Fruit fly (Drosophila melanogaster) whole organism, embryonic: ENCODE results near the gene CG42748.

Experiments
- B-H2 ChIP-seq: fragments of 200-800 bp; sonication (Bioruptor generic); optimal IDR thresholded peaks from 2 replicates; lab custom pipeline; 2018; ENCODE audit warnings: missing biosample characterization, mild to moderate bottlenecking, missing genetic modification characterization
- CG12236 ChIP-seq: fragments of 200-800 bp; sonication (Bioruptor generic); optimal IDR thresholded peaks from 2 replicates; lab custom pipeline; 2016; ENCODE audit warnings: missing biosample characterization, missing genetic modification characterization
- CG12659 ChIP-seq: fragments of 200-800 bp; sonication (Bioruptor generic); optimal IDR thresholded peaks from 3 replicates; lab custom pipeline; 2017; ENCODE audit warnings: mild to moderate bottlenecking, missing biosample characterization, missing genetic modification reagents, missing genetic modification characterization
- CG14441 ChIP-seq: fragments of 200-800 bp; sonication (Bioruptor generic); IDR thresholded peaks from 2 replicates; pipeline ENCODE4 v1.3.6; 2022; ENCODE audit warnings: missing biosample characterization, missing genetic modification characterization
- CG14860 ChIP-seq: fragments of 200-800 bp; sonication (Bioruptor generic); IDR thresholded peaks from 3 replicates; pipeline ENCODE4 v1.3.6; 2022; ENCODE audit warnings: missing biosample characterization, missing genetic modification characterization; ENCODE audit not compliant: partially characterized antibody
- CG15269 ChIP-seq: fragments of 200-800 bp; sonication (Bioruptor generic); optimal IDR thresholded peaks from 2 replicates; lab custom pipeline; 2018; ENCODE audit warnings: missing biosample characterization, mild to moderate bottlenecking, missing genetic modification characterization, moderate library complexity
- CG15479 ChIP-seq: fragments of 200-800 bp; sonication (Bioruptor generic); optimal IDR thresholded peaks from 3 replicates; lab custom pipeline; 2019; ENCODE audit warnings: missing biosample characterization, mild to moderate bottlenecking, missing genetic modification characterization, moderate library complexity
- CG1603 ChIP-seq: fragments of 200-800 bp; sonication (Bioruptor generic); optimal IDR thresholded peaks from 2 replicates; lab custom pipeline; 2019; ENCODE audit warnings: missing biosample characterization, mild to moderate bottlenecking, missing genetic modification characterization, moderate library complexity
- CG17328 ChIP-seq: fragments of 200-800 bp; sonication (Bioruptor generic); IDR thresholded peaks from 2 replicates; pipeline ENCODE4 v1.3.6; 2022; ENCODE audit warnings: missing biosample characterization, missing genetic modification characterization
- CG30403 ChIP-seq: fragments of 200-800 bp; sonication (Bioruptor generic); optimal IDR thresholded peaks from 3 replicates; lab custom pipeline; 2016; ENCODE audit warnings: missing biosample characterization, missing genetic modification characterization
- CG32767 ChIP-seq: fragments of 200-800 bp; sonication (Bioruptor generic); IDR thresholded peaks from 2 replicates; pipeline ENCODE4 v1.3.6; 2022; ENCODE audit warnings: missing biosample characterization, missing genetic modification characterization
- CG34224 ChIP-seq: fragments of 200-800 bp; sonication (Bioruptor generic); IDR thresholded peaks from 3 replicates; pipeline ENCODE4 v1.3.6; 2022; ENCODE audit warnings: missing biosample characterization, missing genetic modification characterization; ENCODE audit not compliant: partially characterized antibody
- CG34376 ChIP-seq: fragments of 200-800 bp; sonication (Bioruptor generic); optimal IDR thresholded peaks from 2 replicates; lab custom pipeline; 2018; ENCODE audit warnings: missing biosample characterization, mild to moderate bottlenecking, missing genetic modification characterization
- CG3847 ChIP-seq: fragments of 200-800 bp; sonication (Bioruptor generic); IDR thresholded peaks from 2 replicates; pipeline ENCODE4 v1.3.6; 2022; ENCODE audit warnings: missing biosample characterization, missing genetic modification characterization
- CG4707 ChIP-seq: fragments of 200-800 bp; sonication (Bioruptor generic); optimal IDR thresholded peaks from 2 replicates; lab custom pipeline; 2018; ENCODE audit warnings: missing biosample characterization, mild to moderate bottlenecking, missing genetic modification characterization, moderate library complexity
- CG7786 ChIP-seq: fragments of 200-800 bp; sonication (Bioruptor generic); optimal IDR thresholded peaks from 2 replicates; lab custom pipeline; 2016; ENCODE audit warnings: missing biosample characterization, missing genetic modification characterization
- CG9609 ChIP-seq: fragments of 200-800 bp; sonication (Bioruptor generic); optimal IDR thresholded peaks from 3 replicates; lab custom pipeline; 2016; ENCODE audit warnings: missing biosample characterization, missing genetic modification characterization
- CrebB ChIP-seq: fragments of 200-800 bp; sonication (Bioruptor generic); optimal IDR thresholded peaks from 3 replicates; lab custom pipeline; 2018; ENCODE audit warnings: missing biosample characterization, mild to moderate bottlenecking, missing genetic modification characterization
- Dll ChIP-seq: fragments of 200-800 bp; sonication (Bioruptor generic); IDR thresholded peaks from 4 replicates; pipeline ENCODE4 v1.3.6; 2022; ENCODE audit warnings: missing biosample characterization, missing genetic modification characterization; ENCODE audit not compliant: partially characterized antibody
- ERR ChIP-seq: fragments of 200-800 bp; sonication (Bioruptor generic); optimal IDR thresholded peaks from 2 replicates; lab custom pipeline; 2016; ENCODE audit warnings: missing biosample characterization, missing genetic modification characterization
- Ets65A ChIP-seq: fragments of 200-800 bp; sonication (Bioruptor generic); peaks from one replicate; lab custom pipeline; 2016; ENCODE audit warnings: missing biosample characterization, missing genetic modification characterization
- Hmx ChIP-seq: fragments of 200-800 bp; sonication (Bioruptor generic); optimal IDR thresholded peaks from 2 replicates; lab custom pipeline; 2016; ENCODE audit warnings: missing biosample characterization, missing genetic modification characterization
- Hr51 ChIP-seq, 2 experiments: fragments of 200-800 bp; sonication (Bioruptor generic); optimal IDR thresholded peaks; 2 replicates in 1 of 2; 3 replicates in 1 of 2; lab custom pipeline; 2016 to 2018; ENCODE audit warnings: missing biosample characterization in 2 of 2, missing genetic modification characterization in 2 of 2, mild to moderate bottlenecking in 1 of 2, moderate library complexity in 1 of 2
- MESR4 ChIP-seq: fragments of 200-800 bp; sonication (Bioruptor generic); optimal IDR thresholded peaks from 2 replicates; lab custom pipeline; 2018; ENCODE audit warnings: missing biosample characterization, mild to moderate bottlenecking, missing genetic modification characterization, moderate library complexity
- Med ChIP-seq: fragments of 200-800 bp; sonication (Bioruptor generic); peaks from one replicate; lab custom pipeline; 2016; ENCODE audit warnings: missing biosample characterization, missing genetic modification characterization, mild to moderate bottlenecking, inconsistent platforms, moderate library complexity
- NFAT ChIP-seq: fragments of 200-800 bp; sonication (Bioruptor generic); IDR thresholded peaks from 2 replicates; pipeline ENCODE4 v1.3.6; 2022; ENCODE audit warnings: missing biosample characterization, missing genetic modification characterization
- Pdp1 ChIP-seq, 2 experiments: fragments of 200-800 bp; sonication (Bioruptor generic); optimal IDR thresholded peaks; 3 replicates each; lab custom pipeline; 2016; ENCODE audit warnings: missing biosample characterization in 2 of 2, missing genetic modification characterization in 2 of 2, mild to moderate bottlenecking in 1 of 2, moderate library complexity in 1 of 2
- Side ChIP-seq: fragments of 200-800 bp; sonication (Bioruptor generic); optimal IDR thresholded peaks from 2 replicates; lab custom pipeline; 2016; ENCODE audit warnings: missing biosample characterization, missing genetic modification characterization
- Sin3A ChIP-seq: fragments of >200 bp; optimal IDR thresholded peaks from 2 replicates; lab custom pipeline; 2018
- Sox100B ChIP-seq: fragments of 200-800 bp; sonication (Bioruptor generic); optimal IDR thresholded peaks from 3 replicates; lab custom pipeline; 2018; ENCODE audit warnings: missing biosample characterization, mild to moderate bottlenecking, missing genetic modification characterization
- Vsx1 ChIP-seq: fragments of 200-800 bp; sonication (Bioruptor generic); optimal IDR thresholded peaks from 2 replicates; lab custom pipeline; 2017; ENCODE audit warnings: missing biosample characterization, mild to moderate bottlenecking, missing genetic modification characterization, missing genetic modification reagents
- YL-1 ChIP-seq: fragments of 200-800 bp; sonication (Bioruptor generic); optimal IDR thresholded peaks from 3 replicates; lab custom pipeline; 2017; ENCODE audit warnings: missing biosample characterization, mild to moderate bottlenecking, missing genetic modification characterization
- ato ChIP-seq: fragments of 200-800 bp; sonication (Bioruptor generic); IDR thresholded peaks from 2 replicates; pipeline ENCODE4 v1.3.6; 2022; ENCODE audit warnings: missing biosample characterization, missing genetic modification characterization; ENCODE audit not compliant: partially characterized antibody
- bowl ChIP-seq: fragments of 200-800 bp; sonication (Bioruptor generic); IDR thresholded peaks from 2 replicates; pipeline ENCODE4 v1.3.6; 2022; ENCODE audit warnings: missing biosample characterization, missing genetic modification characterization
- chn ChIP-seq: fragments of 200-800 bp; sonication (Bioruptor generic); optimal IDR thresholded peaks from 2 replicates; lab custom pipeline; 2016; ENCODE audit warnings: missing biosample characterization, missing genetic modification characterization
- cwo ChIP-seq: fragments of 200-800 bp; sonication (Bioruptor generic); optimal IDR thresholded peaks from 3 replicates; lab custom pipeline; 2017; ENCODE audit warnings: missing biosample characterization, missing genetic modification characterization, mild to moderate bottlenecking, moderate library complexity, missing genetic modification reagents
- eve ChIP-seq, 2 experiments: fragments of >200 bp; optimal IDR thresholded peaks; 2 replicates each; lab custom pipeline; 2017; ENCODE audit warnings: missing biosample characterization in 2 of 2, missing genetic modification characterization in 2 of 2
- fu2 ChIP-seq: fragments of 200-800 bp; sonication (Bioruptor generic); optimal IDR thresholded peaks from 2 replicates; lab custom pipeline; 2016; ENCODE audit warnings: missing biosample characterization, missing genetic modification characterization
- ken ChIP-seq: fragments of 200-800 bp; sonication (Bioruptor generic); IDR thresholded peaks from 3 replicates; pipeline ENCODE4 v1.3.6; 2022; ENCODE audit warnings: missing biosample characterization, missing genetic modification characterization
- lbe ChIP-seq: fragments of 200-800 bp; sonication (Bioruptor generic); optimal IDR thresholded peaks from 2 replicates; lab custom pipeline; 2016; ENCODE audit warnings: missing biosample characterization, mild to moderate bottlenecking, missing genetic modification characterization
- lilli ChIP-seq: fragments of 200-800 bp; sonication (Bioruptor generic); optimal IDR thresholded peaks from 3 replicates; lab custom pipeline; 2016; ENCODE audit warnings: missing biosample characterization, missing genetic modification characterization
- nerfin-1 ChIP-seq: fragments of 200-800 bp; sonication (Bioruptor generic); optimal IDR thresholded peaks from 3 replicates; lab custom pipeline; 2019; ENCODE audit warnings: missing biosample characterization, mild to moderate bottlenecking, missing genetic modification characterization, moderate library complexity
- nmo ChIP-seq: fragments of 200-800 bp; sonication (Bioruptor generic); optimal IDR thresholded peaks from 2 replicates; lab custom pipeline; 2018; ENCODE audit warnings: missing biosample characterization, mild to moderate bottlenecking, missing genetic modification characterization, moderate library complexity
- nom ChIP-seq: fragments of 200-800 bp; sonication (Bioruptor generic); optimal IDR thresholded peaks from 2 replicates; lab custom pipeline; 2017; ENCODE audit warnings: missing biosample characterization, missing genetic modification characterization, mild to moderate bottlenecking, moderate library complexity, missing genetic modification reagents
- pho ChIP-seq: fragments of 200-800 bp; sonication (Bioruptor generic); optimal IDR thresholded peaks from 2 replicates; lab custom pipeline; 2016; ENCODE audit warnings: missing biosample characterization, missing genetic modification characterization
- phol ChIP-seq: fragments of 200-800 bp; sonication (Bioruptor generic); optimal IDR thresholded peaks from 3 replicates; lab custom pipeline; 2018; ENCODE audit warnings: missing biosample characterization, mild to moderate bottlenecking, missing genetic modification characterization, moderate library complexity
- psq ChIP-seq: fragments of 200-800 bp; sonication (Bioruptor generic); optimal IDR thresholded peaks from 2 replicates; lab custom pipeline; 2017; ENCODE audit warnings: missing biosample characterization, missing genetic modification characterization
- sob ChIP-seq: fragments of 200-800 bp; sonication (Bioruptor generic); IDR thresholded peaks from 2 replicates; pipeline ENCODE4 v1.3.6; 2022; ENCODE audit warnings: missing biosample characterization, missing genetic modification characterization
- twi ChIP-seq: fragments of 200-800 bp; optimal IDR thresholded peaks from 2 replicates; lab custom pipeline; 2019; ENCODE audit warnings: missing biosample characterization, mild to moderate bottlenecking, missing genetic modification characterization, moderate library complexity
- zfh2 ChIP-seq: fragments of 200-800 bp; sonication (Bioruptor generic); optimal IDR thresholded peaks from 2 replicates; lab custom pipeline; 2016; ENCODE audit warnings: missing biosample characterization, missing genetic modification characterization

The CG42748 gene

DNA sequence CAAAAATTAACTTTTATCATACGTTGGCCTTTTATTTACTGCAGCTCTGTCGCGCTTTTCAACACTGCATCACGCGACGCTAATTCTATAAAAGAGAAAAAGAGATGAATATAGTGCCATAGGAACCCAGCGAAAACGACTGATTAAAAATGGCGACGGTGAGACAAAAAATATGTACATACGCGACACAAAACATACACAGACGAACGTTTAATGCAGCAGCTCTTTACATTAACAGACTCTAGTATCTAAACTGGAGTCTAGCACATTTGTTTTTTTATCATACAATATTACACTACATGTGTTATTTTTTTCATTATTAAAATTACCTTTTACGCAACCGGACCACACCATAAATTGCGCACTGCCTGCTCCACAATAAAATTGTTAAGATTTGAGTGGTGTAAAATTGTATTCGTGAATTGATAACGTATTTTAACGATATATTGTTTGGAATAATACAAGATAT, 37.6 kb downstream of the CG42748 start:
- peak; percentile 3 for TF ChIP-seq pho (GFP tag; lab: Kevin White, UChicago)
- TF ChIP-seq cwo (GFP tag; lab: Kevin White, UChicago): no peak
- TF ChIP-seq Dll (GFP tag; lab: Robert Waterston, UW): 0 out of 4 replicates have a peak, but pooled peaks have one; percentile 24
- peak; percentile 45 for TF ChIP-seq lbe (GFP tag; lab: Kevin White, UChicago)
- TF ChIP-seq CG14860: no peak
- peak; percentile 30 for TF ChIP-seq zfh2 (GFP tag; lab: Kevin White, UChicago)
- TF ChIP-seq CG12236: no peak
- peak; percentile 4 for TF ChIP-seq CG30403
- TF ChIP-seq Ets65A: peak; percentile 72
- TF ChIP-seq YL-1 (GFP tag; lab: Kevin White, UChicago): peak; percentile 97
- peak; percentile 39 for TF ChIP-seq fu2 (GFP tag; lab: Kevin White, UChicago)
- TF ChIP-seq Vsx1 (GFP tag; lab: Kevin White, UChicago): no peak
- TF ChIP-seq bowl (GFP tag; lab: Robert Waterston, UW): no peak
- TF ChIP-seq Pdp1 (GFP tag; optimal IDR thresholded peaks at IDR 0.05; lab: Kevin White, UChicago): peak in 1 of 2 experiments; percentile 14
- TF ChIP-seq B-H2 (GFP tag; lab: Kevin White, UChicago): peak; percentile 53
- TF ChIP-seq nmo (GFP tag; lab: Kevin White, UChicago): no peak
- peak; percentile 4 for TF ChIP-seq CG1603 (tag; lab: Kevin White, UChicago)
- TF ChIP-seq CG17328 (GFP tag; lab: Robert Waterston, UW): peak; percentile 16; the same call in 1 of the 2 replicates
- TF ChIP-seq lilli: peak; percentile 31
- TF ChIP-seq CG34224 (GFP tag; lab: Robert Waterston, UW): peak; percentile 31; the same call in 1 of the 3 replicates
- no peak for TF ChIP-seq ERR
- peak; percentile 44 for TF ChIP-seq CG34376
- peak; percentile 83 for TF ChIP-seq Med (GFP tag; lab: Kevin White, UChicago)
- peak; percentile 72 for TF ChIP-seq CG15479
- peak; percentile 43 for TF ChIP-seq chn (GFP tag; lab: Kevin White, UChicago)
- TF ChIP-seq psq: no peak
- peak; percentile 92 for TF ChIP-seq CG32767 (GFP tag; lab: Robert Waterston, UW)
- TF ChIP-seq CG4707: no peak
- peak; percentile 13 for TF ChIP-seq CrebB (tag; lab: Kevin White, UChicago)
- TF ChIP-seq ken (GFP tag; lab: Robert Waterston, UW): no peak; the same call in 2 of the 3 replicates
- peak; percentile 56 for TF ChIP-seq Side
- TF ChIP-seq CG12659: peak; percentile 59
- peak in 1 of 2 experiments; percentile 85 for TF ChIP-seq eve (GFP tag; optimal IDR thresholded peaks at IDR 0.05; lab: Kevin White, UChicago)
- TF ChIP-seq CG9609 (GFP tag; lab: Kevin White, UChicago): peak; percentile 5
- TF ChIP-seq twi: no peak
- TF ChIP-seq phol (tag; lab: Kevin White, UChicago): peak; percentile 99
- peak; percentile 30 for TF ChIP-seq Sox100B (GFP tag; lab: Kevin White, UChicago)
- peak; percentile 50 for TF ChIP-seq sob (GFP tag; lab: Robert Waterston, UW)
- TF ChIP-seq Hmx (GFP tag; lab: Kevin White, UChicago): no peak
- no peak for TF ChIP-seq CG15269 (tag; lab: Kevin White, UChicago)
- peak; percentile 87 for TF ChIP-seq nerfin-1 (tag; lab: Kevin White, UChicago)
- TF ChIP-seq CG14441 (GFP tag; lab: Robert Waterston, UW): peak; percentile 27; the same call in 1 of the 2 replicates
- TF ChIP-seq CG7786 (GFP tag; lab: Kevin White, UChicago): no peak
- TF ChIP-seq ato (GFP tag; lab: Robert Waterston, UW): no peak; the same call in 1 of the 2 replicates
- peak; percentile 90 for TF ChIP-seq MESR4 (GFP tag; lab: Kevin White, UChicago)
- peak; percentile 10 for TF ChIP-seq nom (GFP tag; lab: Kevin White, UChicago)
- peak; percentile 58 for TF ChIP-seq CG3847 (GFP tag; lab: Robert Waterston, UW)
- TF ChIP-seq Hr51 (GFP tag; optimal IDR thresholded peaks at IDR 0.05; lab: Kevin White, UChicago): no peak
- no peak for TF ChIP-seq NFAT
- no peak for TF ChIP-seq Sin3A (lab: Kevin White, UChicago)
